Fruit fly (Drosophila melanogaster) whole organism, embryonic: ENCODE measurements around the gene Pnn.

Source experiments
- Antp ChIP-seq: fragments of 200-800 bp; sonication (Bioruptor generic); optimal IDR thresholded peaks from 3 replicates; lab custom pipeline; 2016; ENCODE audit warnings: missing biosample characterization, missing genetic modification characterization
- Asciz ChIP-seq: fragments of 200-800 bp; sonication (Bioruptor generic); optimal IDR thresholded peaks from 2 replicates; lab custom pipeline; 2017; ENCODE audit warnings: missing biosample characterization, mild to moderate bottlenecking, missing genetic modification characterization, missing genetic modification reagents
- Bgb ChIP-seq: fragments of 200-800 bp; sonication (Bioruptor generic); IDR thresholded peaks from 2 replicates; pipeline ENCODE4 v1.3.6; 2022; ENCODE audit warnings: missing biosample characterization, missing genetic modification characterization; ENCODE audit not compliant: partially characterized antibody
- CG11723 ChIP-seq: fragments of 200-800 bp; sonication (Bioruptor generic); optimal IDR thresholded peaks from 2 replicates; lab custom pipeline; 2017; ENCODE audit warnings: missing biosample characterization, mild to moderate bottlenecking, missing genetic modification characterization
- CG12219 ChIP-seq: fragments of 200-800 bp; sonication (Bioruptor generic); optimal IDR thresholded peaks from 3 replicates; lab custom pipeline; 2018; ENCODE audit warnings: missing biosample characterization, mild to moderate bottlenecking, missing genetic modification characterization
- CG13287 ChIP-seq: fragments of 200-800 bp; sonication (Bioruptor generic); IDR thresholded peaks from 2 replicates; pipeline ENCODE4 v1.3.6; 2022; ENCODE audit warnings: missing biosample characterization, missing genetic modification characterization; ENCODE audit not compliant: partially characterized antibody
- CG14014 ChIP-seq: fragments of 200-800 bp; sonication (Bioruptor generic); IDR thresholded peaks from 2 replicates; pipeline ENCODE4 v1.3.6; 2022; ENCODE audit warnings: missing biosample characterization, missing genetic modification characterization
- CG14710 ChIP-seq: fragments of 200-800 bp; sonication (Bioruptor generic); optimal IDR thresholded peaks from 3 replicates; lab custom pipeline; 2019; ENCODE audit warnings: missing biosample characterization, mild to moderate bottlenecking, missing genetic modification characterization, moderate library complexity
- CG15696 ChIP-seq: fragments of 200-800 bp; sonication (Bioruptor generic); optimal IDR thresholded peaks from 2 replicates; lab custom pipeline; 2019; ENCODE audit warnings: missing biosample characterization, mild to moderate bottlenecking, missing genetic modification characterization, moderate library complexity
- CG16779 ChIP-seq: fragments of 200-800 bp; sonication (Bioruptor generic); IDR thresholded peaks from 2 replicates; pipeline ENCODE4 v1.3.6; 2022; ENCODE audit warnings: missing biosample characterization, missing genetic modification characterization
- CG18011 ChIP-seq: fragments of 200-800 bp; sonication (Bioruptor generic); optimal IDR thresholded peaks from 2 replicates; lab custom pipeline; 2017; ENCODE audit warnings: missing biosample characterization, missing genetic modification characterization, mild to moderate bottlenecking, moderate library complexity, missing genotype
- CG30020 ChIP-seq: fragments of 200-800 bp; optimal IDR thresholded peaks from 2 replicates; lab custom pipeline; 2019; ENCODE audit warnings: missing biosample characterization, mild to moderate bottlenecking, missing genetic modification characterization, moderate library complexity
- CG30403 ChIP-seq: fragments of 200-800 bp; sonication (Bioruptor generic); optimal IDR thresholded peaks from 3 replicates; lab custom pipeline; 2016; ENCODE audit warnings: missing biosample characterization, missing genetic modification characterization
- CG34224 ChIP-seq: fragments of 200-800 bp; sonication (Bioruptor generic); IDR thresholded peaks from 3 replicates; pipeline ENCODE4 v1.3.6; 2022; ENCODE audit warnings: missing biosample characterization, missing genetic modification characterization; ENCODE audit not compliant: partially characterized antibody
- CG3995 ChIP-seq: fragments of 200-800 bp; sonication (Bioruptor generic); optimal IDR thresholded peaks from 3 replicates; lab custom pipeline; 2016; ENCODE audit warnings: missing biosample characterization, missing genetic modification characterization
- CG4730 ChIP-seq: fragments of 200-800 bp; sonication (Bioruptor generic); IDR thresholded peaks from 2 replicates; pipeline ENCODE4 v1.3.6; 2022; ENCODE audit warnings: missing biosample characterization, missing genetic modification characterization
- CG5245 ChIP-seq: fragments of 200-800 bp; sonication (Bioruptor generic); optimal IDR thresholded peaks from 3 replicates; lab custom pipeline; 2016; ENCODE audit warnings: missing biosample characterization, missing genetic modification characterization
- CG6854 ChIP-seq: fragments of 200-800 bp; sonication (Bioruptor generic); optimal IDR thresholded peaks from 3 replicates; lab custom pipeline; 2017; ENCODE audit warnings: missing biosample characterization, mild to moderate bottlenecking, missing genetic modification characterization
- CG9609 ChIP-seq: fragments of 200-800 bp; sonication (Bioruptor generic); optimal IDR thresholded peaks from 3 replicates; lab custom pipeline; 2016; ENCODE audit warnings: missing biosample characterization, missing genetic modification characterization
- Eip74EF ChIP-seq, 2 experiments: fragments of 200-800 bp in 1 of 2; fragments of >200 bp in 1 of 2; sonication (Bioruptor generic) in 1 of 2; optimal IDR thresholded peaks; 2 replicates each; lab custom pipeline; 2017 to 2019; ENCODE audit warnings: missing biosample characterization in 2 of 2, missing genetic modification characterization in 2 of 2, mild to moderate bottlenecking in 1 of 2, moderate library complexity in 1 of 2
- Fer3 ChIP-seq: fragments of 200-800 bp; sonication (Bioruptor generic); optimal IDR thresholded peaks from 2 replicates; lab custom pipeline; 2018; ENCODE audit warnings: missing biosample characterization, mild to moderate bottlenecking, missing genetic modification characterization, moderate library complexity
- HLH3B ChIP-seq: fragments of 200-800 bp; sonication (Bioruptor generic); IDR thresholded peaks from 2 replicates; pipeline ENCODE4 v1.3.6; 2022; ENCODE audit warnings: missing biosample characterization, missing genetic modification characterization
- HmgZ ChIP-seq: fragments of 200-800 bp; sonication (Bioruptor generic); optimal IDR thresholded peaks from 2 replicates; lab custom pipeline; 2018; ENCODE audit warnings: missing biosample characterization, mild to moderate bottlenecking, missing genetic modification characterization
- MBD-R2 ChIP-seq: fragments of 200-800 bp; sonication (Bioruptor generic); IDR thresholded peaks from 2 replicates; pipeline ENCODE4 v1.3.6; 2022; ENCODE audit warnings: missing biosample characterization, missing genetic modification characterization
- Mes4 ChIP-seq: fragments of 200-800 bp; sonication (Bioruptor generic); optimal IDR thresholded peaks from 2 replicates; lab custom pipeline; 2016; ENCODE audit warnings: missing biosample characterization, missing genetic modification characterization
- NC2α ChIP-seq: fragments of 200-800 bp; sonication (Bioruptor generic); optimal IDR thresholded peaks from 2 replicates; lab custom pipeline; 2016; ENCODE audit warnings: missing biosample characterization, missing genetic modification characterization
- NC2β ChIP-seq: fragments of 200-800 bp; sonication (Bioruptor generic); optimal IDR thresholded peaks from 2 replicates; lab custom pipeline; 2016; ENCODE audit warnings: missing biosample characterization, missing genetic modification characterization
- Six4 ChIP-seq: fragments of 200-800 bp; sonication (Bioruptor generic); optimal IDR thresholded peaks from 2 replicates; lab custom pipeline; 2016; ENCODE audit warnings: missing biosample characterization, missing genetic modification characterization
- Stat92E ChIP-seq, 3 experiments: fragments of >200 bp in 2 of 3; fragments of 200-800 bp in 1 of 3; sonication (Bioruptor generic) in 1 of 3; optimal IDR thresholded peaks; 2 replicates each; lab custom pipeline; 2017 to 2019; ENCODE audit warnings: missing biosample characterization in 3 of 3, missing genetic modification characterization in 3 of 3, mild to moderate bottlenecking in 1 of 3, moderate library complexity in 1 of 3
- abd-A ChIP-seq: fragments of 200-800 bp; sonication (Bioruptor generic); optimal IDR thresholded peaks from 3 replicates; lab custom pipeline; 2019; ENCODE audit warnings: missing biosample characterization, mild to moderate bottlenecking, missing genetic modification characterization, moderate library complexity
- bsh ChIP-seq, 2 experiments: fragments of 200-800 bp; sonication (Bioruptor generic); optimal IDR thresholded peaks; 2 replicates each; lab custom pipeline; 2017 to 2018; ENCODE audit warnings: mild to moderate bottlenecking in 2 of 2, missing biosample characterization in 2 of 2, missing genetic modification characterization in 2 of 2, moderate library complexity in 1 of 2
- btn ChIP-seq: fragments of 200-800 bp; sonication (Bioruptor generic); optimal IDR thresholded peaks from 2 replicates; lab custom pipeline; 2016; ENCODE audit warnings: missing biosample characterization, missing genetic modification characterization
- crp ChIP-seq, 2 experiments: fragments of 200-800 bp; sonication (Bioruptor generic); optimal IDR thresholded peaks; 2 replicates in 1 of 2; 3 replicates in 1 of 2; lab custom pipeline; 2017; ENCODE audit warnings: missing biosample characterization in 2 of 2, missing genetic modification characterization in 2 of 2, mild to moderate bottlenecking in 1 of 2, moderate library complexity in 1 of 2
- da ChIP-seq: fragments of 200-800 bp; sonication (Bioruptor generic); optimal IDR thresholded peaks from 2 replicates; lab custom pipeline; 2016; ENCODE audit warnings: missing biosample characterization, missing genetic modification characterization
- ems ChIP-seq: fragments of 200-800 bp; sonication (Bioruptor generic); optimal IDR thresholded peaks from 3 replicates; lab custom pipeline; 2016; ENCODE audit warnings: missing biosample characterization, missing genetic modification characterization
- fu2 ChIP-seq: fragments of 200-800 bp; sonication (Bioruptor generic); optimal IDR thresholded peaks from 2 replicates; lab custom pipeline; 2016; ENCODE audit warnings: missing biosample characterization, missing genetic modification characterization
- gce ChIP-seq: fragments of 200-800 bp; sonication (Bioruptor generic); IDR thresholded peaks from 3 replicates; pipeline ENCODE4 v1.3.6; 2022; ENCODE audit warnings: missing biosample characterization, missing genetic modification characterization
- hbn ChIP-seq: fragments of 200-800 bp; sonication (Bioruptor generic); IDR thresholded peaks from 2 replicates; pipeline ENCODE4 v1.3.6; 2022; ENCODE audit warnings: missing biosample characterization, missing genetic modification characterization; ENCODE audit not compliant: partially characterized antibody
- inv ChIP-seq: fragments of 200-800 bp; sonication (Bioruptor generic); IDR thresholded peaks from 2 replicates; pipeline ENCODE4 v1.3.6; 2022; ENCODE audit warnings: missing biosample characterization, missing genetic modification characterization; ENCODE audit not compliant: partially characterized antibody
- kni ChIP-seq: fragments of 200-800 bp; sonication (Bioruptor generic); optimal IDR thresholded peaks from 3 replicates; lab custom pipeline; 2017; ENCODE audit warnings: mild to moderate bottlenecking, missing biosample characterization, missing genetic modification reagents, missing genetic modification characterization
- luna ChIP-seq: fragments of 200-800 bp; sonication (Bioruptor generic); optimal IDR thresholded peaks from 2 replicates; lab custom pipeline; 2016; ENCODE audit warnings: missing biosample characterization, missing genetic modification characterization
- oc ChIP-seq: fragments of 200-800 bp; sonication (Bioruptor generic); optimal IDR thresholded peaks from 2 replicates; lab custom pipeline; 2018; ENCODE audit warnings: missing biosample characterization, mild to moderate bottlenecking, missing genetic modification characterization, moderate library complexity
- pfk ChIP-seq: fragments of 200-800 bp; sonication (Bioruptor generic); optimal IDR thresholded peaks from 2 replicates; lab custom pipeline; 2018; ENCODE audit warnings: missing biosample characterization, mild to moderate bottlenecking, missing genetic modification characterization, moderate library complexity
- salm ChIP-seq: fragments of 200-800 bp; sonication (Bioruptor generic); optimal IDR thresholded peaks from 2 replicates; lab custom pipeline; 2018; ENCODE audit warnings: missing biosample characterization, mild to moderate bottlenecking, missing genetic modification characterization
- sqz ChIP-seq: fragments of 200-800 bp; sonication (Bioruptor generic); optimal IDR thresholded peaks from 3 replicates; lab custom pipeline; 2018; ENCODE audit warnings: missing biosample characterization, mild to moderate bottlenecking, missing genetic modification characterization
- ssp ChIP-seq: fragments of 200-800 bp; sonication (Bioruptor generic); IDR thresholded peaks from 2 replicates; pipeline ENCODE4 v1.3.6; 2022; ENCODE audit warnings: missing biosample characterization, missing genetic modification characterization
- stwl ChIP-seq: fragments of 200-800 bp; sonication (Bioruptor generic); optimal IDR thresholded peaks from 3 replicates; lab custom pipeline; 2018; ENCODE audit warnings: missing biosample characterization, mild to moderate bottlenecking, missing genetic modification characterization, moderate library complexity
- tio ChIP-seq: fragments of 200-800 bp; sonication (Bioruptor generic); optimal IDR thresholded peaks from 2 replicates; lab custom pipeline; 2017; ENCODE audit warnings: missing biosample characterization, missing genetic modification characterization, inconsistent platforms
- vfl ChIP-seq: fragments of 200-800 bp; sonication (Bioruptor generic); optimal IDR thresholded peaks from 2 replicates; lab custom pipeline; 2016; ENCODE audit warnings: missing biosample characterization, missing genetic modification characterization
- z ChIP-seq: fragments of 200-800 bp; sonication (Bioruptor generic); IDR thresholded peaks from 3 replicates; pipeline ENCODE4 v1.3.6; 2022; ENCODE audit warnings: missing biosample characterization, missing genetic modification characterization

Pnn gene

DNA sequence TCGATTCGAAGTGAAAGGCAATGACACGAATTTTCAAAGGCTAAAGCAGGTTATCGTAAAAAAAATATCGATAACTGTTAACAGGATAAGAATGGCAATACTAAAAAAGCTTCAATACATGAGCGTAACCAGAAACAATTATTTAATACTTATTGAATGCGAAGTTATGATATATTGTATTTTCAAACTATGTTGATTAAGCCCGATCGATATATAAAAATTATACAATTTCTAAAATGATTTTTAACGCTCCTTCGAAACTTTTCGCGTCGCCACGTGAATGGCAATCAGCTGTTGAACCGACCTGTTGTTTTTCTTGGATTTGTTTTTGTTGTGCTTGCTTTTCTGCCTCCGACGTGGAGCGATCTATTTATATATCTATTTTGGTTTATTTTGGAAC is 15.5 kb downstream of the Pnn start, which contains the start of the genes Alg12 and Rpt3R (continued):
- TF ChIP-seq fu2 (GFP tag; lab: Kevin White, UChicago) = no peak
- no peak for TF ChIP-seq CG30403 (GFP tag; lab: Kevin White, UChicago)
- no peak for TF ChIP-seq CG15696 (tag; lab: Kevin White, UChicago)
- no peak for TF ChIP-seq NC2α (GFP tag; lab: Kevin White, UChicago)
- no peak for TF ChIP-seq Asciz
- no peak for TF ChIP-seq CG16779 (GFP tag; lab: Robert Waterston, UW)
- no peak for TF ChIP-seq HmgZ (tag; lab: Kevin White, UChicago)
- TF ChIP-seq btn = no peak
- TF ChIP-seq gce (GFP tag; lab: Robert Waterston, UW) = no peak
- no peak for TF ChIP-seq CG11723 (GFP tag; lab: Kevin White, UChicago)
- TF ChIP-seq CG14710 (tag; lab: Kevin White, UChicago) = peak; percentile 39
- no peak for TF ChIP-seq CG4730 (GFP tag; lab: Robert Waterston, UW)
- TF ChIP-seq Mes4 (GFP tag; lab: Kevin White, UChicago) = no peak
- TF ChIP-seq CG13287 (GFP tag; lab: Robert Waterston, UW) = peak; percentile 77
- TF ChIP-seq pfk (GFP tag; lab: Kevin White, UChicago) = no peak
- TF ChIP-seq Bgb (GFP tag; lab: Robert Waterston, UW) = peak; percentile 35; the same call in 1 of the 2 replicates
- no peak for TF ChIP-seq z (GFP tag; lab: Robert Waterston, UW)
- no peak for TF ChIP-seq NC2β (GFP tag; lab: Kevin White, UChicago)
- TF ChIP-seq bsh (GFP tag; optimal IDR thresholded peaks at IDR 0.05; lab: Kevin White, UChicago) = no peak
- no peak for TF ChIP-seq CG12219 (GFP tag; lab: Kevin White, UChicago)
- TF ChIP-seq CG18011 (GFP tag; lab: Kevin White, UChicago) = no peak
- TF ChIP-seq luna = no peak
- no peak for TF ChIP-seq Antp (GFP tag; lab: Kevin White, UChicago)
- no peak for TF ChIP-seq CG30020 (tag; lab: Kevin White, UChicago)
- no peak for TF ChIP-seq CG5245
- peak; percentile 29 for TF ChIP-seq stwl (tag; lab: Kevin White, UChicago)
- no peak for TF ChIP-seq da
- no peak for TF ChIP-seq kni (GFP tag; lab: Kevin White, UChicago)
- TF ChIP-seq tio = no peak
- TF ChIP-seq MBD-R2 (GFP tag; lab: Robert Waterston, UW) = peak; percentile 72
- no peak for TF ChIP-seq HLH3B (GFP tag; lab: Robert Waterston, UW)
- peak; percentile 62; the same call in 1 of the 2 replicates for TF ChIP-seq hbn (GFP tag; lab: Robert Waterston, UW)
- TF ChIP-seq crp (GFP tag; optimal IDR thresholded peaks at IDR 0.05; lab: Kevin White, UChicago) = peak; percentile 28 to 90
- no peak for TF ChIP-seq oc (tag; lab: Kevin White, UChicago)
- no peak for TF ChIP-seq inv (GFP tag; lab: Robert Waterston, UW)
- no peak for TF ChIP-seq Stat92E (GFP tag; optimal IDR thresholded peaks at IDR 0.05; lab: Kevin White, UChicago)
- TF ChIP-seq Eip74EF (GFP tag; optimal IDR thresholded peaks at IDR 0.05; lab: Kevin White, UChicago) = no peak
- TF ChIP-seq abd-A (tag; lab: Kevin White, UChicago) = no peak
- peak; percentile 70 for TF ChIP-seq CG34224 (GFP tag; lab: Robert Waterston, UW)
- no peak for TF ChIP-seq ssp (GFP tag; lab: Robert Waterston, UW)
- TF ChIP-seq salm (tag; lab: Kevin White, UChicago) = no peak
- TF ChIP-seq Fer3 (tag; lab: Kevin White, UChicago) = no peak
- no peak for TF ChIP-seq CG9609 (GFP tag; lab: Kevin White, UChicago)
- TF ChIP-seq CG3995 = peak; percentile 32
- no peak for TF ChIP-seq CG14014 (GFP tag; lab: Robert Waterston, UW)
- TF ChIP-seq vfl (GFP tag; lab: Kevin White, UChicago) = no peak
- no peak for TF ChIP-seq CG6854 (GFP tag; lab: Kevin White, UChicago)
- TF ChIP-seq Six4 (GFP tag; lab: Kevin White, UChicago) = no peak
- no peak for TF ChIP-seq ems
- no peak for TF ChIP-seq sqz
